Worm (Caenorhabditis elegans) whole organism, L2 larva: ENCODE measurements around the gene F22B7.3.

ENCODE experiments used
- R02D3.7 ChIP-seq: fragments of 150-350 bp; optimal IDR thresholded peaks from 2 replicates; lab custom pipeline; 2014; ENCODE audit warnings: missing biosample characterization, missing genetic modification characterization
- aly-2 ChIP-seq: fragments of 150-350 bp; optimal IDR thresholded peaks from 2 replicates; lab custom pipeline; 2014; ENCODE audit warnings: missing biosample characterization, missing genetic modification characterization
- ceh-82 ChIP-seq: fragments of 150-350 bp; optimal IDR thresholded peaks from 2 replicates; lab custom pipeline; 2014; ENCODE audit warnings: missing biosample characterization, missing genetic modification characterization
- egl-27 ChIP-seq: sonication (generic microtip); optimal IDR thresholded peaks from 3 replicates; lab custom pipeline; 2017; ENCODE audit warnings: missing biosample characterization, missing genetic modification reagents, missing genetic modification characterization
- lin-11 ChIP-seq: fragments of 150-350 bp; sonication (generic microtip); optimal IDR thresholded peaks from 2 replicates; lab custom pipeline; 2014; ENCODE audit warnings: missing biosample characterization, missing genetic modification characterization, inconsistent platforms, mixed read lengths
- nhr-11 ChIP-seq: fragments of 150-350 bp; optimal IDR thresholded peaks from 2 replicates; lab custom pipeline; 2014; ENCODE audit warnings: missing biosample characterization, missing genetic modification characterization
- nhr-25 ChIP-seq: fragments of 150-350 bp; sonication (generic microtip); optimal IDR thresholded peaks from 3 replicates; lab custom pipeline; 2014; ENCODE audit warnings: missing biosample characterization, missing genetic modification characterization
- nhr-6 ChIP-seq: fragments of 150-350 bp; optimal IDR thresholded peaks from 2 replicates; lab custom pipeline; 2014; ENCODE audit warnings: missing biosample characterization, missing genetic modification characterization
- skn-1 ChIP-seq: sonication (generic microtip); optimal IDR thresholded peaks from 2 replicates; lab custom pipeline; 2017; ENCODE audit warnings: missing biosample characterization, missing genetic modification characterization
- snpc-4 ChIP-seq: fragments of 150-350 bp; optimal IDR thresholded peaks from 2 replicates; lab custom pipeline; 2014; ENCODE audit warnings: missing biosample characterization, missing genetic modification characterization
- unc-39 ChIP-seq: fragments of 150-350 bp; optimal IDR thresholded peaks from 2 replicates; lab custom pipeline; 2014; ENCODE audit warnings: missing biosample characterization, missing genetic modification characterization

DNA sequence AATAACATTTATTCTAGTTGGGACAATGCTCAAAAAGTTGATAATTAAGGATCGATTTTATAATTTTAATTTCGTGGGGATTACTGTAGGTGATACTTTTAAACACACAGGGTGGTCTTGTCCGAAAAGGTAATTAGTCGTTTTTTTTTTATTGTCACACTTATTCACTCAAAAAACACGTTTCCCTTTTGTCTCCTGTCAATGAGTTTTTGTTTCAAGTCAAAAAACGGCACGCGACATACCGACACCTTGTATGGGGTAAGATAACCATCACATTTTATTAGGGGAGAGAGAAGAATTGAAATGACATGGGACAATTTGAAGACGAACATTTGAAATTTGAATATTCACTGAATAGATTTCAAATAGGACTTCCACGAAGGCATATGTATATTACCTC lies 23.6 kb upstream of the F22B7.3 start:
- no peak for TF ChIP-seq egl-27 (tag; lab: Kevin White, UChicago)
- no peak for TF ChIP-seq nhr-11 (tag; lab: Kevin White, UChicago)
- TF ChIP-seq aly-2 (tag; lab: Kevin White, UChicago), result no peak
- TF ChIP-seq R02D3.7, result no peak
- TF ChIP-seq nhr-25, result no peak
- no peak for TF ChIP-seq unc-39
- TF ChIP-seq lin-11 (tag; lab: Kevin White, UChicago), result no peak
- TF ChIP-seq skn-1 (tag; lab: Kevin White, UChicago), result no peak
- TF ChIP-seq nhr-6 (tag; lab: Kevin White, UChicago), result no peak
- no peak for TF ChIP-seq ceh-82 (tag; lab: Kevin White, UChicago)
- TF ChIP-seq snpc-4 (tag; lab: Kevin White, UChicago), result no peak
